Fruit fly (Drosophila melanogaster) whole organism, wandering third instar larva: Measurements from ENCODE around the gene sty.

Source experiments
- Abd-B ChIP-seq: fragments of >200 bp; optimal IDR thresholded peaks from 2 replicates; lab custom pipeline; 2017; ENCODE audit warnings: missing biosample characterization, missing genetic modification characterization
- GATAd ChIP-seq: sonication (Bioruptor generic); optimal IDR thresholded peaks from 2 replicates; lab custom pipeline; 2016; ENCODE audit warnings: missing biosample characterization, missing genetic modification characterization
- Hr78 ChIP-seq: fragments of >200 bp; optimal IDR thresholded peaks from 2 replicates; lab custom pipeline; 2017; ENCODE audit warnings: missing biosample characterization, missing genetic modification characterization
- fru ChIP-seq: fragments of 200-800 bp; sonication (Bioruptor generic); optimal IDR thresholded peaks from 3 replicates; lab custom pipeline; 2016; ENCODE audit warnings: missing biosample characterization, mild to moderate bottlenecking, missing genetic modification characterization
- rgr ChIP-seq: fragments of 200-800 bp; sonication (Bioruptor generic); optimal IDR thresholded peaks from 3 replicates; lab custom pipeline; 2016; ENCODE audit warnings: missing biosample characterization, mild to moderate bottlenecking, missing genetic modification characterization
- tai ChIP-seq: sonication (Bioruptor generic); optimal IDR thresholded peaks from 2 replicates; lab custom pipeline; 2016; ENCODE audit warnings: missing biosample characterization, missing genetic modification characterization

dm6 chr3L:3461557-3462414, 37.1 kb upstream of the sty start:
- TF ChIP-seq rgr (GFP tag; lab: Kevin White, UChicago) (no peak), Abd-B (GFP tag; lab: Kevin White, UChicago) (no peak), GATAd (GFP tag; lab: Kevin White, UChicago) (no peak), Hr78 (GFP tag; lab: Kevin White, UChicago) (no peak), tai (GFP tag; lab: Kevin White, UChicago) (no peak), fru (GFP tag; lab: Kevin White, UChicago) (no peak)
